Fruit fly (Drosophila melanogaster) whole organism, embryonic: ENCODE results near the gene kek6.
A peak's percentile ranks its signal among the peaks of the same experiment; 100 is the strongest.

Experiments
- Atf-2 ChIP-seq: fragments of 200-800 bp; sonication (Bioruptor generic); optimal IDR thresholded peaks from 2 replicates; lab custom pipeline; 2016; ENCODE audit warnings: missing biosample characterization, missing genetic modification characterization
- B-H1 ChIP-seq: fragments of 200-800 bp; sonication (Bioruptor generic); IDR thresholded peaks from 3 replicates; pipeline ENCODE4 v1.3.6; 2022; ENCODE audit warnings: missing biosample characterization, missing genetic modification characterization
- C15 ChIP-seq: fragments of 200-800 bp; sonication (Bioruptor generic); IDR thresholded peaks from 3 replicates; pipeline ENCODE4 v1.3.6; 2022; ENCODE audit warnings: missing biosample characterization, missing genetic modification characterization
- CG1024 ChIP-seq: fragments of 200-800 bp; sonication (Bioruptor generic); IDR thresholded peaks from 2 replicates; pipeline ENCODE4 v1.3.6; 2022; ENCODE audit warnings: missing biosample characterization, missing genetic modification characterization
- CG10274 ChIP-seq: fragments of 200-800 bp; sonication (Bioruptor generic); optimal IDR thresholded peaks from 3 replicates; lab custom pipeline; 2017; ENCODE audit warnings: missing biosample characterization, mild to moderate bottlenecking, missing genetic modification characterization
- CG12071 ChIP-seq: fragments of 200-800 bp; sonication (Bioruptor generic); optimal IDR thresholded peaks from 3 replicates; lab custom pipeline; 2018; ENCODE audit warnings: missing biosample characterization, mild to moderate bottlenecking, missing genetic modification characterization
- CG13123 ChIP-seq: fragments of 200-800 bp; sonication (Bioruptor generic); optimal IDR thresholded peaks from 2 replicates; lab custom pipeline; 2016; ENCODE audit warnings: missing biosample characterization, missing genetic modification characterization
- CG15011 ChIP-seq: fragments of 200-800 bp; sonication (Bioruptor generic); optimal IDR thresholded peaks from 3 replicates; lab custom pipeline; 2018; ENCODE audit warnings: missing biosample characterization, mild to moderate bottlenecking, missing genetic modification characterization
- CG1529 ChIP-seq: fragments of 200-800 bp; sonication (Bioruptor generic); optimal IDR thresholded peaks from 3 replicates; lab custom pipeline; 2018; ENCODE audit warnings: missing biosample characterization, missing genetic modification characterization
- CG15479 ChIP-seq: fragments of 200-800 bp; sonication (Bioruptor generic); optimal IDR thresholded peaks from 3 replicates; lab custom pipeline; 2019; ENCODE audit warnings: missing biosample characterization, mild to moderate bottlenecking, missing genetic modification characterization, moderate library complexity
- CG15696 ChIP-seq: fragments of 200-800 bp; sonication (Bioruptor generic); optimal IDR thresholded peaks from 2 replicates; lab custom pipeline; 2019; ENCODE audit warnings: missing biosample characterization, mild to moderate bottlenecking, missing genetic modification characterization, moderate library complexity
- CG17359 ChIP-seq: fragments of 200-800 bp; sonication (Bioruptor generic); optimal IDR thresholded peaks from 3 replicates; lab custom pipeline; 2018; ENCODE audit warnings: missing biosample characterization, mild to moderate bottlenecking, missing genetic modification characterization, moderate library complexity
- CG17385 ChIP-seq: fragments of 200-800 bp; sonication (Bioruptor generic); optimal IDR thresholded peaks from 3 replicates; lab custom pipeline; 2018; ENCODE audit warnings: missing biosample characterization, mild to moderate bottlenecking, missing genetic modification characterization
- CG1832 ChIP-seq: fragments of 200-800 bp; sonication (Bioruptor generic); optimal IDR thresholded peaks from 2 replicates; lab custom pipeline; 2017; ENCODE audit warnings: missing biosample characterization, mild to moderate bottlenecking, missing genetic modification characterization, inconsistent platforms
- CG2875 ChIP-seq: fragments of 200-800 bp; sonication (Bioruptor generic); optimal IDR thresholded peaks from 2 replicates; lab custom pipeline; 2017; ENCODE audit warnings: missing biosample characterization, mild to moderate bottlenecking, missing genetic modification characterization, missing genetic modification reagents
- CG4730 ChIP-seq: fragments of 200-800 bp; sonication (Bioruptor generic); IDR thresholded peaks from 2 replicates; pipeline ENCODE4 v1.3.6; 2022; ENCODE audit warnings: missing biosample characterization, missing genetic modification characterization
- CG7556 ChIP-seq: fragments of 200-800 bp; sonication (Bioruptor generic); optimal IDR thresholded peaks from 2 replicates; lab custom pipeline; 2017; ENCODE audit warnings: missing biosample characterization, mild to moderate bottlenecking, missing genetic modification characterization
- CG7745 ChIP-seq: fragments of 200-800 bp; sonication (Bioruptor generic); optimal IDR thresholded peaks from 2 replicates; lab custom pipeline; 2018; ENCODE audit warnings: missing biosample characterization, mild to moderate bottlenecking, missing genetic modification characterization, moderate library complexity
- CG8089 ChIP-seq: fragments of 200-800 bp; sonication (Bioruptor generic); optimal IDR thresholded peaks from 3 replicates; lab custom pipeline; 2016; ENCODE audit warnings: missing biosample characterization, missing genetic modification characterization
- CG8359 ChIP-seq: fragments of 200-800 bp; sonication (Bioruptor generic); optimal IDR thresholded peaks from 2 replicates; lab custom pipeline; 2017; ENCODE audit warnings: missing biosample characterization, mild to moderate bottlenecking, missing genetic modification characterization, borderline replicate concordance
- CG8924 ChIP-seq: fragments of 200-800 bp; optimal IDR thresholded peaks from 3 replicates; lab custom pipeline; 2019; ENCODE audit warnings: missing biosample characterization, mild to moderate bottlenecking, missing genetic modification characterization, moderate library complexity
- Chrac-16 ChIP-seq: fragments of 200-800 bp; sonication (Bioruptor generic); optimal IDR thresholded peaks from 3 replicates; lab custom pipeline; 2016; ENCODE audit warnings: missing biosample characterization, missing genetic modification characterization
- CoRest ChIP-seq: fragments of 200-800 bp; sonication (Bioruptor generic); optimal IDR thresholded peaks from 3 replicates; lab custom pipeline; 2018; ENCODE audit warnings: missing biosample characterization, mild to moderate bottlenecking, missing genetic modification characterization, moderate library complexity
- Elba2 ChIP-seq: fragments of 200-800 bp; sonication (Bioruptor generic); optimal IDR thresholded peaks from 3 replicates; lab custom pipeline; 2016; ENCODE audit warnings: missing biosample characterization, missing genetic modification characterization
- H15 ChIP-seq: fragments of 200-800 bp; sonication (Bioruptor generic); IDR thresholded peaks from 3 replicates; pipeline ENCODE4 v1.3.6; 2022; ENCODE audit warnings: missing biosample characterization, missing genetic modification characterization
- Jarid2 ChIP-seq: fragments of 200-800 bp; sonication (Bioruptor generic); optimal IDR thresholded peaks from 3 replicates; lab custom pipeline; 2017; ENCODE audit warnings: mild to moderate bottlenecking, missing biosample characterization, missing genetic modification reagents, missing genetic modification characterization
- Oli ChIP-seq: fragments of 200-800 bp; sonication (Bioruptor generic); optimal IDR thresholded peaks from 2 replicates; lab custom pipeline; 2018; ENCODE audit warnings: missing biosample characterization, mild to moderate bottlenecking, missing genetic modification characterization, moderate library complexity
- Ptx1 ChIP-seq: fragments of 200-800 bp; sonication (Bioruptor generic); IDR thresholded peaks from 2 replicates; pipeline ENCODE4 v1.3.6; 2022; ENCODE audit warnings: missing biosample characterization, missing genetic modification characterization
- Sox102F ChIP-seq: fragments of 200-800 bp; sonication (Bioruptor generic); optimal IDR thresholded peaks from 2 replicates; lab custom pipeline; 2018; ENCODE audit warnings: missing biosample characterization, mild to moderate bottlenecking, missing genetic modification characterization, moderate library complexity
- Spps ChIP-seq: fragments of 200-800 bp; sonication (Bioruptor generic); optimal IDR thresholded peaks from 2 replicates; lab custom pipeline; 2018; ENCODE audit warnings: missing biosample characterization, mild to moderate bottlenecking, missing genetic modification characterization
- bsh ChIP-seq, 2 experiments: fragments of 200-800 bp; sonication (Bioruptor generic); optimal IDR thresholded peaks; 2 replicates each; lab custom pipeline; 2017 to 2018; ENCODE audit warnings: mild to moderate bottlenecking in 2 of 2, missing biosample characterization in 2 of 2, missing genetic modification characterization in 2 of 2, moderate library complexity in 1 of 2
- btn ChIP-seq: fragments of 200-800 bp; sonication (Bioruptor generic); optimal IDR thresholded peaks from 2 replicates; lab custom pipeline; 2016; ENCODE audit warnings: missing biosample characterization, missing genetic modification characterization
- chinmo ChIP-seq: fragments of 200-800 bp; sonication (Bioruptor generic); IDR thresholded peaks from 4 replicates; pipeline ENCODE4 v1.3.6; 2022; ENCODE audit warnings: missing biosample characterization, missing genetic modification characterization; ENCODE audit not compliant: partially characterized antibody
- dmrt11E ChIP-seq: fragments of 200-800 bp; sonication (Bioruptor generic); optimal IDR thresholded peaks from 3 replicates; lab custom pipeline; 2018; ENCODE audit warnings: missing biosample characterization, mild to moderate bottlenecking, missing genetic modification characterization, moderate library complexity
- ems ChIP-seq: fragments of 200-800 bp; sonication (Bioruptor generic); optimal IDR thresholded peaks from 3 replicates; lab custom pipeline; 2016; ENCODE audit warnings: missing biosample characterization, missing genetic modification characterization
- fd96Cb ChIP-seq: fragments of 200-800 bp; sonication (Bioruptor generic); optimal IDR thresholded peaks from 2 replicates; lab custom pipeline; 2018; ENCODE audit warnings: missing biosample characterization, mild to moderate bottlenecking, missing genetic modification characterization, moderate library complexity
- grau ChIP-seq: fragments of 200-800 bp; optimal IDR thresholded peaks from 3 replicates; lab custom pipeline; 2019; ENCODE audit warnings: missing biosample characterization, mild to moderate bottlenecking, missing genetic modification characterization, moderate library complexity
- kay ChIP-seq: fragments of 200-800 bp; sonication (Bioruptor generic); optimal IDR thresholded peaks from 2 replicates; lab custom pipeline; 2016; ENCODE audit warnings: missing biosample characterization, missing genetic modification characterization
- lola ChIP-seq, 3 experiments: fragments of >200 bp in 2 of 3; fragments of 200-800 bp in 1 of 3; sonication (Bioruptor generic) in 1 of 3; optimal IDR thresholded peaks; 2 replicates each; lab custom pipeline; 2017 to 2019; ENCODE audit warnings: missing biosample characterization in 3 of 3, missing genetic modification characterization in 3 of 3, mild to moderate bottlenecking in 1 of 3, moderate library complexity in 1 of 3
- nau ChIP-seq: fragments of 200-800 bp; sonication (Bioruptor generic); optimal IDR thresholded peaks from 3 replicates; lab custom pipeline; 2017; ENCODE audit warnings: missing biosample characterization, mild to moderate bottlenecking, missing genetic modification characterization, missing genetic modification reagents
- nmo ChIP-seq: fragments of 200-800 bp; sonication (Bioruptor generic); optimal IDR thresholded peaks from 2 replicates; lab custom pipeline; 2018; ENCODE audit warnings: missing biosample characterization, mild to moderate bottlenecking, missing genetic modification characterization, moderate library complexity
- otp ChIP-seq: fragments of 200-800 bp; sonication (Bioruptor generic); IDR thresholded peaks from 3 replicates; pipeline ENCODE4, ENCODE4 v1.3.6; 2022; ENCODE audit warnings: missing biosample characterization, missing genetic modification characterization
- peb ChIP-seq: fragments of 200-800 bp; sonication (Bioruptor generic); IDR thresholded peaks from 2 replicates; pipeline ENCODE4 v1.3.6; 2022; ENCODE audit warnings: missing biosample characterization, missing genetic modification characterization
- prd ChIP-seq, 3 experiments: fragments of >200 bp in 2 of 3; fragments of 200-800 bp in 1 of 3; sonication (Bioruptor generic) in 1 of 3; optimal IDR thresholded peaks in 2 of 3; IDR thresholded peaks in 1 of 3; 2 replicates in 2 of 3; 3 replicates in 1 of 3; pipeline versions ENCODE4 v1.3.6 to Lab custom; 2017 to 2022; ENCODE audit warnings: missing biosample characterization in 1 of 3, missing genetic modification characterization in 1 of 3
- row ChIP-seq: fragments of 200-800 bp; sonication (Bioruptor generic); IDR thresholded peaks from 3 replicates; pipeline ENCODE4 v1.3.6; 2022; ENCODE audit warnings: missing biosample characterization, missing genetic modification characterization
- stc ChIP-seq: fragments of 200-800 bp; sonication (Bioruptor generic); IDR thresholded peaks from 2 replicates; pipeline ENCODE4 v1.3.6; 2022; ENCODE audit warnings: missing biosample characterization, missing genetic modification characterization
- vvl ChIP-seq: fragments of 200-800 bp; sonication (Bioruptor generic); IDR thresholded peaks from 2 replicates; pipeline ENCODE4 v1.3.6; 2022; ENCODE audit warnings: missing biosample characterization, missing genetic modification characterization
- zfh1 ChIP-seq: fragments of 200-800 bp; sonication (Bioruptor generic); IDR thresholded peaks from 3 replicates; pipeline ENCODE4 v1.3.6; 2022; ENCODE audit warnings: missing biosample characterization, missing genetic modification characterization

Gene kek6

dm6 chr3R:31704524-31705215, 82.7 kb downstream of the kek6 start (continued):
- TF ChIP-seq CG7745 (tag; lab: Kevin White, UChicago): peak; percentile 64
- TF ChIP-seq B-H1 (GFP tag; lab: Robert Waterston, UW): no peak
- TF ChIP-seq CG4730 (GFP tag; lab: Robert Waterston, UW): 0 out of 2 replicates have a peak, but pooled peaks have one; percentile 15
- no peak for TF ChIP-seq CG17359 (tag; lab: Kevin White, UChicago)
- TF ChIP-seq CG15696: peak; percentile 97
- TF ChIP-seq CG17385 (GFP tag; lab: Kevin White, UChicago): no peak
- TF ChIP-seq CG8089 (GFP tag; lab: Kevin White, UChicago): no peak
- TF ChIP-seq CG12071 (GFP tag; lab: Kevin White, UChicago): no peak
- no peak for TF ChIP-seq Jarid2
- no peak for TF ChIP-seq CG2875
- TF ChIP-seq CG1529 (GFP tag; lab: Kevin White, UChicago): peak; percentile 11
- no peak for TF ChIP-seq stc
- TF ChIP-seq grau (tag; lab: Kevin White, UChicago): peak; percentile 49
- TF ChIP-seq prd (optimal IDR thresholded peaks at IDR 0.05; lab: Kevin White, UChicago): no peak
- TF ChIP-seq prd (GFP tag; IDR thresholded peaks at IDR 0.05; lab: Robert Waterston, UW): peak; percentile 85
- peak; percentile 94 for TF ChIP-seq dmrt11E (tag; lab: Kevin White, UChicago)
- TF ChIP-seq Elba2: peak; percentile 36
- peak; percentile 40; the same call in 1 of the 2 replicates for TF ChIP-seq peb (GFP tag; lab: Robert Waterston, UW)
- TF ChIP-seq otp: peak; percentile 73
- no peak for TF ChIP-seq kay (GFP tag; lab: Kevin White, UChicago)
- TF ChIP-seq C15 (GFP tag; lab: Robert Waterston, UW): no peak
- TF ChIP-seq Atf-2: no peak
- peak; percentile 88 for TF ChIP-seq zfh1 (GFP tag; lab: Robert Waterston, UW)
- peak; percentile 59 for TF ChIP-seq Chrac-16 (GFP tag; lab: Kevin White, UChicago)
- TF ChIP-seq CG8359 (GFP tag; lab: Kevin White, UChicago): peak; percentile 20
- peak in 1 of 2 experiments; percentile 61 for TF ChIP-seq bsh (GFP tag; optimal IDR thresholded peaks at IDR 0.05; lab: Kevin White, UChicago)
- peak; percentile 7 for TF ChIP-seq CG13123 (GFP tag; lab: Kevin White, UChicago)
- peak; percentile 43 for TF ChIP-seq CoRest
- TF ChIP-seq CG8924 (tag; lab: Kevin White, UChicago): peak; percentile 70
- TF ChIP-seq row (GFP tag; lab: Robert Waterston, UW): peak; percentile 70
- no peak for TF ChIP-seq Sox102F (GFP tag; lab: Kevin White, UChicago)
- peak; percentile 62 for TF ChIP-seq vvl (GFP tag; lab: Robert Waterston, UW)
- peak; percentile 61 for TF ChIP-seq Spps (tag; lab: Kevin White, UChicago)
- peak; percentile 27 for TF ChIP-seq Oli
- TF ChIP-seq CG7556 (GFP tag; lab: Kevin White, UChicago): peak; percentile 48
- TF ChIP-seq CG15479 (GFP tag; lab: Kevin White, UChicago): peak; percentile 95
- peak; percentile 43; the same call in 1 of the 2 replicates for TF ChIP-seq Ptx1
- TF ChIP-seq fd96Cb (tag; lab: Kevin White, UChicago): peak; percentile 43
- no peak for TF ChIP-seq CG15011 (GFP tag; lab: Kevin White, UChicago)
- no peak for TF ChIP-seq CG10274 (GFP tag; lab: Kevin White, UChicago)
- TF ChIP-seq ems: no peak
- no peak for TF ChIP-seq chinmo
- no peak for TF ChIP-seq btn (GFP tag; lab: Kevin White, UChicago)
- no peak for TF ChIP-seq CG1832 (GFP tag; lab: Kevin White, UChicago)
- TF ChIP-seq lola (GFP tag; optimal IDR thresholded peaks at IDR 0.05; lab: Kevin White, UChicago): peak in 1 of 3 experiments; percentile 85
- peak; percentile 61 for TF ChIP-seq nmo (GFP tag; lab: Kevin White, UChicago)
- TF ChIP-seq H15: peak; percentile 18; the same call in 1 of the 3 replicates
- no peak for TF ChIP-seq nau
- TF ChIP-seq CG1024 (GFP tag; lab: Robert Waterston, UW): peak; percentile 53
